Fruit fly (Drosophila melanogaster): ENCODE data around the gene Tsp86D.

Gene Tsp86D

DNA sequence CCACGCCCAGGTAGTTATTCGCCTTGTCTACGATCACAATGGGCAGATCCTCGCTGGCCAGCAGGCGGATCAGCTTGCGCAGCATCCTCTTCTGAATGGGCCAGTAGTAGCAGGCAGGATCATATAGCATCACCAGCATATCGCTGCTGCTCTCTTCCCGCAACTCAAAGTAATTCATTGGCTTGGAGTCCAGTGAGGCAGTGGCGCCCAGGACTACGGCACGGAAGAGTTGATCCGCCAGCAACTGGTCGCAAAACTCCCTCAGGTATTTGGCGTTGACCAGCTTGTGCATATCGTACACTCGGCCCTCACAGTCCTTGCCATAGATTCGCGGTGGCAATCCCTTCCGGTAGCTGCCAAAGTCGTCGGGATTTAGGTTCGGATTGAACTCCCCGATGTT is 10.1 kb downstream of the Tsp86D start:
- TF ChIP-seq ranshi (GFP tag; IDR thresholded peaks at IDR 0.05), result 0 out of 2 replicates have a peak, but pooled peaks have one; percentile 4
- peak; percentile 52 for TF ChIP-seq CG8478 (optimal IDR thresholded peaks at IDR 0.05)
- no peak for TF ChIP-seq D (optimal IDR thresholded peaks at IDR 0.05)
- TF ChIP-seq D (GFP tag; optimal IDR thresholded peaks at IDR 0.05), result no peak

DNA sequence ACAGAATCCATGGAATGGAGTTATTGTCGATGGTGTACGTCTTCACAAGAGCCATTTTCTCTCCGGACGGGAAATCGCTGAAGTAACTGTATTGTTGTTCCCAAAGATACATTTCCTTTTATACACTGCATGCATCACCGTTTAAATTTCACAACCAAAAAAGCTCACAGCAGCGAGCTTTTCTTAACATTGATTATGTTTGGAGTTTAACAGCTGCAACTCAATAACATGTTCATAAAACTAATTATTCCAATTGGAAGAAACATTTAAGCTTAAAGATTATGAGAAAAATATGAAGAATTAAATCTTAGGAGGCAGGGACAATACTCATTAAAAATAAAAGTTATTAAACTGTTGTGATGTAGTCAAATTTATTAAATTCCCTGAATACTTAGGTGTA is 10.7 kb downstream of the Tsp86D start, which contains the start of gene CG14695:
Gene CG14695 (minus strand): TSS at position 101 of the 400 bp plus-strand sequence.
- TF ChIP-seq sna (GFP tag; IDR thresholded peaks at IDR 0.05; ENCODE audit: partially characterized antibody), result no peak
- TF ChIP-seq trem (tag; optimal IDR thresholded peaks at IDR 0.05), result no peak
- TF ChIP-seq CG6791 (GFP tag; IDR thresholded peaks at IDR 0.05; ENCODE audit: partially characterized antibody), result no peak
- TF ChIP-seq lab (GFP tag; optimal IDR thresholded peaks at IDR 0.05), result no peak
- TF ChIP-seq zfh1 (GFP tag; IDR thresholded peaks at IDR 0.05), result 0 out of 3 replicates have a peak, but pooled peaks have one; percentile 14
- no peak for TF ChIP-seq Hey (tag; optimal IDR thresholded peaks at IDR 0.05)
- no peak for TF ChIP-seq CG7987 (GFP tag; optimal IDR thresholded peaks at IDR 0.05)
- TF ChIP-seq Eip74EF (GFP tag; optimal IDR thresholded peaks at IDR 0.05), result no peak
- no peak for TF ChIP-seq row (GFP tag; IDR thresholded peaks at IDR 0.05)
- no peak for TF ChIP-seq CG9437 (GFP tag; optimal IDR thresholded peaks at IDR 0.05)
- 0 out of 4 replicates have a peak, but pooled peaks have one; percentile 34 for TF ChIP-seq chinmo (GFP tag; IDR thresholded peaks at IDR 0.05; ENCODE audit: partially characterized antibody)
- TF ChIP-seq hkb (optimal IDR thresholded peaks at IDR 0.05), result no peak
- TF ChIP-seq hkb (GFP tag; IDR thresholded peaks at IDR 0.05), result peak; percentile 15; the same call in 1 of the 2 replicates
- TF ChIP-seq salm (tag; optimal IDR thresholded peaks at IDR 0.05), result no peak

DNA sequence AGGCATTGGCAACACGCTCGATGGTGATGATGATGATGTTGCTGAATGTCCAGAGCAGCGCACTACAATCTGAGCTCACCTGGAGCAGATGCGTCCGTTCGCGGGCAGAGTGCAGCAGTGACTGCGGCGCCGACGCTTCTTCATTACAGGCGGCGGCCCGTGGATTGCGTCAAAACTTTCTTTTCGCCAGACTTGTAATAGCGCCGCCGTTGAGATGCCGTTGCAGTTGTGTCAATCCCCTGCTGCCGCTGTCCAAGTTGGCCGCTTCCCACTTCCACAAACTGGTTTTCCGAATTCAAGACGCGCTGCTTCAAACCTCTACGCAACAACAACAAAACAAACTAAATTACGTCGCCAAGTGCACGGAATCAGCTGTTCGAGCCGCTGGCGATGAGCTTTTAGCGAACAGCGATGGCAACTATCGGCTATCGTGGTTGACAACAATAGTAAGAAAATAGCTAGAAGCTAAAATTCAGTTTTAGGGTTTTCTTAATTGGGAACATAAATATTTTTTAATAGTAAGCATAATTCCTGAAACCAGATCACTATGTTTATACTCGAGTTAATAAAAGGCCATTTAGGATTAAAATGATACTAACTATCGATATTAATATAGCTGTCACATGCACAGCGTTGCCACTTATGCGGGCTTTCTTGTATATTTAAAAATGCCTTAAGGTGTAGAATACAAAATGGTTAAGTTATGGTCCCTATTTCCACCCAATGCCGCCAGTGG is 13.5 kb downstream of the Tsp86D start, which contains the start of gene Tpc1:
Gene Tpc1 (minus strand): TSS at position 365 of the 736 bp plus-strand sequence.
- TF ChIP-seq CG30020 (tag; optimal IDR thresholded peaks at IDR 0.05) (no peak), CG8388 (GFP tag; optimal IDR thresholded peaks at IDR 0.05) (no peak), dmrt11E (tag; optimal IDR thresholded peaks at IDR 0.05) (peak; percentile 30), CG3847 (GFP tag; IDR thresholded peaks at IDR 0.05) (peak; percentile 49; the same call in 1 of the 2 replicates), CG31388 (GFP tag; optimal IDR thresholded peaks at IDR 0.05) (no peak), Max (GFP tag; optimal IDR thresholded peaks at IDR 0.05) (no peak), CG3163 (GFP tag; optimal IDR thresholded peaks at IDR 0.05) (peak; percentile 7), pho (GFP tag; optimal IDR thresholded peaks at IDR 0.05) (peak; percentile 55), Hand (GFP tag; optimal IDR thresholded peaks at IDR 0.05) (no peak), Dp (GFP tag; optimal IDR thresholded peaks at IDR 0.05) (peak; percentile 89), CG9727 (GFP tag; optimal IDR thresholded peaks at IDR 0.05) (no peak), CG8281 (tag; optimal IDR thresholded peaks at IDR 0.05) (no peak), sr (GFP tag; IDR thresholded peaks at IDR 0.05) (peak; percentile 22; the same call in 1 of the 3 replicates), MBD-R2 (GFP tag; IDR thresholded peaks at IDR 0.05) (peak; percentile 93), Jarid2 (GFP tag; optimal IDR thresholded peaks at IDR 0.05) (no peak), sqz (GFP tag; optimal IDR thresholded peaks at IDR 0.05) (no peak), CG17328 (GFP tag; IDR thresholded peaks at IDR 0.05) (no peak), grau (tag; optimal IDR thresholded peaks at IDR 0.05) (peak; percentile 46), Adf1 (GFP tag; IDR thresholded peaks at IDR 0.05) (peak; percentile 46; the same call in 1 of the 2 replicates), B-H2 (GFP tag; optimal IDR thresholded peaks at IDR 0.05) (peak; percentile 39), CG1602 (GFP tag; optimal IDR thresholded peaks at IDR 0.05) (peak; percentile 27), ci (GFP tag; IDR thresholded peaks at IDR 0.05) (peak; percentile 50; the same call in 1 of the 3 replicates), croc (GFP tag; conservative IDR thresholded peaks at IDR 0.05) (no peak), CG18599 (GFP tag; optimal IDR thresholded peaks at IDR 0.05) (peak; percentile 8), kah (GFP tag; optimal IDR thresholded peaks at IDR 0.05) (no peak), wor (GFP tag; IDR thresholded peaks at IDR 0.05) (no peak), Bdp1 (GFP tag; optimal IDR thresholded peaks at IDR 0.05) (peak; percentile 37), CG12744 (GFP tag; optimal IDR thresholded peaks at IDR 0.05) (peak; percentile 3), gt (GFP tag; IDR thresholded peaks at IDR 0.05) (no peak)

All from whole organism, embryonic.